Fruit fly (Drosophila melanogaster): Measurements from ENCODE around the gene pns.

Gene pns

dm6 chr3L:1517274-1518047, 19.5 kb upstream of the pns start (continued):
- TF ChIP-seq CG6683 (GFP tag; optimal IDR thresholded peaks at IDR 0.05) (no peak), YL-1 (GFP tag; optimal IDR thresholded peaks at IDR 0.05) (peak; percentile 43), vnd (GFP tag; IDR thresholded peaks at IDR 0.05; ENCODE audit: partially characterized antibody) (peak; percentile 51; the same call in 2 of the 3 replicates), wor (GFP tag; IDR thresholded peaks at IDR 0.05) (0 out of 2 replicates have a peak, but pooled peaks have one; percentile 35), CG10267 (tag; optimal IDR thresholded peaks at IDR 0.05) (peak; percentile 97), gt (GFP tag; IDR thresholded peaks at IDR 0.05) (no peak), Nf-YA (GFP tag; IDR thresholded peaks at IDR 0.05) (no peak), nom (GFP tag; optimal IDR thresholded peaks at IDR 0.05) (peak; percentile 67), sqz (GFP tag; optimal IDR thresholded peaks at IDR 0.05) (no peak), GATAe (GFP tag; conservative IDR thresholded peaks at IDR 0.05) (no peak), Kr (GFP tag; optimal IDR thresholded peaks at IDR 0.05) (no peak), yki (optimal IDR thresholded peaks at IDR 0.05) (no peak)

- TF ChIP-seq Nf-YB (GFP tag; optimal IDR thresholded peaks at IDR 0.05) (no peak), Drgx (GFP tag; IDR thresholded peaks at IDR 0.05) (peak; percentile 20; the same call in 1 of the 2 replicates)
Observed at dm6 chr3L:1518715-1519603, 18.0 kb upstream of the pns start.

- no peak for TF ChIP-seq Mes4 (GFP tag; optimal IDR thresholded peaks at IDR 0.05)
- no peak for TF ChIP-seq kni (GFP tag; optimal IDR thresholded peaks at IDR 0.05)
Observed at dm6 chr3L:1531159-1531558, 5.8 kb upstream of the pns start, which contains the start of gene Ir62a. TSS of gene Ir62a (minus strand) at chr3L:1531259.

dm6 chr3L:1533699-1534431, 3.1 kb upstream of the pns start, which contains the start of gene Iml1:
TSS of gene Iml1 (minus strand) at chr3L:1534034.
- TF ChIP-seq CG31365 (tag; optimal IDR thresholded peaks at IDR 0.05) = no peak
- no peak for TF ChIP-seq cg (GFP tag; optimal IDR thresholded peaks at IDR 0.05)
- no peak for TF ChIP-seq CG15011 (GFP tag; optimal IDR thresholded peaks at IDR 0.05)
- TF ChIP-seq CG17361 (GFP tag; IDR thresholded peaks at IDR 0.05) = no peak; the same call in 2 of the 3 replicates
- peak; percentile 92 for TF ChIP-seq Ets65A (GFP tag)
- no peak for TF ChIP-seq Lim3 (GFP tag; IDR thresholded peaks at IDR 0.05)
- peak; percentile 35 for TF ChIP-seq CG10654 (GFP tag; optimal IDR thresholded peaks at IDR 0.05)
- no peak for TF ChIP-seq CG12236 (GFP tag; optimal IDR thresholded peaks at IDR 0.05)
- TF ChIP-seq H2.0 (GFP tag; IDR thresholded peaks at IDR 0.05) = no peak
- TF ChIP-seq chm (GFP tag; IDR thresholded peaks at IDR 0.05) = no peak
- no peak for TF ChIP-seq CG3407 (GFP tag; optimal IDR thresholded peaks at IDR 0.05)
- no peak for TF ChIP-seq CG6175 (GFP tag; IDR thresholded peaks at IDR 0.05)
- TF ChIP-seq CG3995 (GFP tag; optimal IDR thresholded peaks at IDR 0.05) = peak; percentile 71
- TF ChIP-seq CG43689 (GFP tag; IDR thresholded peaks at IDR 0.05) = no peak
- no peak for TF ChIP-seq fd102C (GFP tag; optimal IDR thresholded peaks at IDR 0.05)
- TF ChIP-seq cas (GFP tag; IDR thresholded peaks at IDR 0.05) = no peak
- no peak for TF ChIP-seq croc (GFP tag; conservative IDR thresholded peaks at IDR 0.05)
- no peak for TF ChIP-seq sim (GFP tag; IDR thresholded peaks at IDR 0.05)
- peak; percentile 68 for TF ChIP-seq CG12391 (tag; optimal IDR thresholded peaks at IDR 0.05)
- TF ChIP-seq zen2 (GFP tag; IDR thresholded peaks at IDR 0.05; ENCODE audit: partially characterized antibody) = no peak
- TF ChIP-seq knrl (GFP tag; IDR thresholded peaks at IDR 0.05; ENCODE audit: partially characterized antibody) = no peak
- no peak for TF ChIP-seq usp (GFP tag; optimal IDR thresholded peaks at IDR 0.05)
- no peak for TF ChIP-seq CG1024 (GFP tag; IDR thresholded peaks at IDR 0.05)
- TF ChIP-seq CG11247 (GFP tag; IDR thresholded peaks at IDR 0.05) = peak; percentile 50
- TF ChIP-seq Atf3 (GFP tag; optimal IDR thresholded peaks at IDR 0.05) = no peak
- TF ChIP-seq CG16813 (GFP tag; IDR thresholded peaks at IDR 0.05; ENCODE audit: partially characterized antibody) = no peak; the same call in 2 of the 3 replicates

All from whole organism, embryonic.